Fruit fly (Drosophila melanogaster) whole organism, embryonic: Measurements from ENCODE around the gene Rpn12.

Experiments used
- Aef1 ChIP-seq: fragments of 200-800 bp; sonication (Bioruptor generic); IDR thresholded peaks from 3 replicates; pipeline ENCODE4 v1.3.6; 2022; ENCODE audit warnings: missing biosample characterization, missing genetic modification characterization
- Awh ChIP-seq: fragments of 200-800 bp; sonication (Bioruptor generic); IDR thresholded peaks from 2 replicates; pipeline ENCODE4, ENCODE4 v1.3.6; 2022; ENCODE audit warnings: missing biosample characterization, missing genetic modification characterization
- CG10321 ChIP-seq: fragments of 200-800 bp; sonication (Bioruptor generic); IDR thresholded peaks from 2 replicates; pipeline ENCODE4 v1.3.6; 2022; ENCODE audit warnings: missing biosample characterization, missing genetic modification characterization
- CG11504 ChIP-seq: fragments of 200-800 bp; sonication (Bioruptor generic); optimal IDR thresholded peaks from 3 replicates; lab custom pipeline; 2019; ENCODE audit warnings: missing biosample characterization, mild to moderate bottlenecking, missing genetic modification characterization, moderate library complexity
- CG12104 ChIP-seq: fragments of 200-800 bp; sonication (Bioruptor generic); optimal IDR thresholded peaks from 3 replicates; lab custom pipeline; 2016; ENCODE audit warnings: missing biosample characterization, missing genetic modification characterization
- CG12219 ChIP-seq: fragments of 200-800 bp; sonication (Bioruptor generic); optimal IDR thresholded peaks from 3 replicates; lab custom pipeline; 2018; ENCODE audit warnings: missing biosample characterization, mild to moderate bottlenecking, missing genetic modification characterization
- CG14860 ChIP-seq: fragments of 200-800 bp; sonication (Bioruptor generic); IDR thresholded peaks from 3 replicates; pipeline ENCODE4 v1.3.6; 2022; ENCODE audit warnings: missing biosample characterization, missing genetic modification characterization; ENCODE audit not compliant: partially characterized antibody
- CG15269 ChIP-seq: fragments of 200-800 bp; sonication (Bioruptor generic); optimal IDR thresholded peaks from 2 replicates; lab custom pipeline; 2018; ENCODE audit warnings: missing biosample characterization, mild to moderate bottlenecking, missing genetic modification characterization, moderate library complexity
- CG16815 ChIP-seq: fragments of 200-800 bp; sonication (Bioruptor generic); optimal IDR thresholded peaks from 3 replicates; lab custom pipeline; 2017; ENCODE audit warnings: missing biosample characterization, mild to moderate bottlenecking, missing genetic modification characterization
- CG17328 ChIP-seq: fragments of 200-800 bp; sonication (Bioruptor generic); IDR thresholded peaks from 2 replicates; pipeline ENCODE4 v1.3.6; 2022; ENCODE audit warnings: missing biosample characterization, missing genetic modification characterization
- CG17912 ChIP-seq: fragments of 200-800 bp; sonication (Bioruptor generic); optimal IDR thresholded peaks from 2 replicates; lab custom pipeline; 2018; ENCODE audit warnings: missing biosample characterization, mild to moderate bottlenecking, missing genetic modification characterization
- CG18262 ChIP-seq: fragments of 200-800 bp; optimal IDR thresholded peaks from 3 replicates; lab custom pipeline; 2019; ENCODE audit warnings: missing biosample characterization, mild to moderate bottlenecking, missing genetic modification characterization, moderate library complexity
- CG2678 ChIP-seq: fragments of 200-800 bp; sonication (Bioruptor generic); optimal IDR thresholded peaks from 3 replicates; lab custom pipeline; 2019; ENCODE audit warnings: missing biosample characterization, mild to moderate bottlenecking, missing genetic modification characterization, moderate library complexity
- CG3838 ChIP-seq: fragments of 200-800 bp; sonication (Bioruptor generic); optimal IDR thresholded peaks from 3 replicates; lab custom pipeline; 2016; ENCODE audit warnings: missing biosample characterization, missing genetic modification characterization
- CG4404 ChIP-seq: fragments of 200-800 bp; sonication (Bioruptor generic); IDR thresholded peaks from 2 replicates; pipeline ENCODE4 v1.3.6; 2022; ENCODE audit warnings: missing biosample characterization, missing genetic modification characterization
- CG4424 ChIP-seq: fragments of 200-800 bp; sonication (Bioruptor generic); optimal IDR thresholded peaks from 3 replicates; lab custom pipeline; 2016; ENCODE audit warnings: missing biosample characterization, missing genetic modification characterization
- CG6689 ChIP-seq: fragments of 200-800 bp; sonication (Bioruptor generic); IDR thresholded peaks from 2 replicates; pipeline ENCODE4 v1.3.6; 2022; ENCODE audit warnings: missing biosample characterization, missing genetic modification characterization
- CG8924 ChIP-seq: fragments of 200-800 bp; optimal IDR thresholded peaks from 3 replicates; lab custom pipeline; 2019; ENCODE audit warnings: missing biosample characterization, mild to moderate bottlenecking, missing genetic modification characterization, moderate library complexity
- CG9215 ChIP-seq: fragments of 200-800 bp; sonication (Bioruptor generic); IDR thresholded peaks from 2 replicates; pipeline ENCODE4 v1.3.6; 2022; ENCODE audit warnings: missing biosample characterization, missing genetic modification characterization
- Elba2 ChIP-seq: fragments of 200-800 bp; sonication (Bioruptor generic); optimal IDR thresholded peaks from 3 replicates; lab custom pipeline; 2016; ENCODE audit warnings: missing biosample characterization, missing genetic modification characterization
- Fer3 ChIP-seq: fragments of 200-800 bp; sonication (Bioruptor generic); optimal IDR thresholded peaks from 2 replicates; lab custom pipeline; 2018; ENCODE audit warnings: missing biosample characterization, mild to moderate bottlenecking, missing genetic modification characterization, moderate library complexity
- Gug ChIP-seq: fragments of 200-800 bp; sonication (Bioruptor generic); IDR thresholded peaks from 4 replicates; pipeline ENCODE4 v1.3.6; 2022; ENCODE audit warnings: missing biosample characterization, missing genetic modification characterization
- Mes4 ChIP-seq: fragments of 200-800 bp; sonication (Bioruptor generic); optimal IDR thresholded peaks from 2 replicates; lab custom pipeline; 2016; ENCODE audit warnings: missing biosample characterization, missing genetic modification characterization
- NC2β ChIP-seq: fragments of 200-800 bp; sonication (Bioruptor generic); optimal IDR thresholded peaks from 2 replicates; lab custom pipeline; 2016; ENCODE audit warnings: missing biosample characterization, missing genetic modification characterization
- Scr ChIP-seq: fragments of 200-800 bp; sonication (Bioruptor generic); IDR thresholded peaks from 2 replicates; pipeline ENCODE4 v1.3.6; 2022; ENCODE audit warnings: missing biosample characterization, missing genetic modification characterization; ENCODE audit not compliant: partially characterized antibody
- Sox100B ChIP-seq: fragments of 200-800 bp; sonication (Bioruptor generic); optimal IDR thresholded peaks from 3 replicates; lab custom pipeline; 2018; ENCODE audit warnings: missing biosample characterization, mild to moderate bottlenecking, missing genetic modification characterization
- Sox102F ChIP-seq: fragments of 200-800 bp; sonication (Bioruptor generic); optimal IDR thresholded peaks from 2 replicates; lab custom pipeline; 2018; ENCODE audit warnings: missing biosample characterization, mild to moderate bottlenecking, missing genetic modification characterization, moderate library complexity
- Sry-δ ChIP-seq: fragments of 200-800 bp; sonication (Bioruptor generic); optimal IDR thresholded peaks from 2 replicates; lab custom pipeline; 2016; ENCODE audit warnings: missing biosample characterization, missing genetic modification characterization
- bbx ChIP-seq: fragments of 200-800 bp; sonication (Bioruptor generic); IDR thresholded peaks from 2 replicates; pipeline ENCODE4 v1.3.6; 2022; ENCODE audit warnings: missing biosample characterization, missing genetic modification characterization; ENCODE audit not compliant: partially characterized antibody
- bigmax ChIP-seq: fragments of 200-800 bp; sonication (Bioruptor generic); optimal IDR thresholded peaks from 2 replicates; lab custom pipeline; 2018; ENCODE audit warnings: missing biosample characterization, mild to moderate bottlenecking, missing genetic modification characterization
- cad ChIP-seq: fragments of >200 bp; optimal IDR thresholded peaks from 2 replicates; lab custom pipeline; 2017; ENCODE audit warnings: missing biosample characterization, missing genetic modification characterization
- caup ChIP-seq: fragments of 200-800 bp; sonication (Bioruptor generic); optimal IDR thresholded peaks from 3 replicates; lab custom pipeline; 2017; ENCODE audit warnings: missing biosample characterization, mild to moderate bottlenecking, missing genetic modification characterization, moderate library complexity; ENCODE audit not compliant: severe bottlenecking
- dysf ChIP-seq: fragments of 200-800 bp; sonication (Bioruptor generic); IDR thresholded peaks from 3 replicates; pipeline ENCODE4 v1.3.6; 2022; ENCODE audit warnings: missing biosample characterization, missing genetic modification characterization
- emc ChIP-seq: fragments of 200-800 bp; sonication (Bioruptor generic); optimal IDR thresholded peaks from 2 replicates; lab custom pipeline; 2016; ENCODE audit warnings: missing biosample characterization, missing genetic modification characterization
- ewg ChIP-seq: fragments of 200-800 bp; sonication (Bioruptor generic); optimal IDR thresholded peaks from 3 replicates; lab custom pipeline; 2017; ENCODE audit warnings: mild to moderate bottlenecking, missing biosample characterization, missing genetic modification reagents, missing genetic modification characterization
- fd102C ChIP-seq: fragments of 200-800 bp; sonication (Bioruptor generic); optimal IDR thresholded peaks from 2 replicates; lab custom pipeline; 2018; ENCODE audit warnings: missing biosample characterization, mild to moderate bottlenecking, missing genetic modification characterization, moderate library complexity
- fru ChIP-seq: fragments of >200 bp; optimal IDR thresholded peaks from 2 replicates; lab custom pipeline; 2017
- ftz-f1 ChIP-seq: fragments of 200-800 bp; sonication (Bioruptor generic); optimal IDR thresholded peaks from 2 replicates; lab custom pipeline; 2016; ENCODE audit warnings: missing biosample characterization, missing genetic modification characterization
- gro ChIP-seq: fragments of 200-800 bp; sonication (Bioruptor generic); optimal IDR thresholded peaks from 2 replicates; lab custom pipeline; 2016; ENCODE audit warnings: missing biosample characterization, missing genetic modification characterization
- lov ChIP-seq, 2 experiments: fragments of 200-800 bp in 1 of 2; fragments of >200 bp in 1 of 2; sonication (Bioruptor generic) in 1 of 2; IDR thresholded peaks in 1 of 2; optimal IDR thresholded peaks in 1 of 2; 2 replicates in 1 of 2; 3 replicates in 1 of 2; pipeline versions ENCODE4 v1.3.6 to Lab custom; 2017 to 2022; ENCODE audit warnings: missing biosample characterization in 1 of 2, missing genetic modification characterization in 1 of 2
- nmo ChIP-seq: fragments of 200-800 bp; sonication (Bioruptor generic); optimal IDR thresholded peaks from 2 replicates; lab custom pipeline; 2018; ENCODE audit warnings: missing biosample characterization, mild to moderate bottlenecking, missing genetic modification characterization, moderate library complexity
- nom ChIP-seq: fragments of 200-800 bp; sonication (Bioruptor generic); optimal IDR thresholded peaks from 2 replicates; lab custom pipeline; 2017; ENCODE audit warnings: missing biosample characterization, missing genetic modification characterization, mild to moderate bottlenecking, moderate library complexity, missing genetic modification reagents
- org-1 ChIP-seq: fragments of 200-800 bp; sonication (Bioruptor generic); optimal IDR thresholded peaks from 2 replicates; lab custom pipeline; 2017; ENCODE audit warnings: missing biosample characterization, missing genetic modification characterization
- prd ChIP-seq, 3 experiments: fragments of >200 bp in 2 of 3; fragments of 200-800 bp in 1 of 3; sonication (Bioruptor generic) in 1 of 3; optimal IDR thresholded peaks in 2 of 3; IDR thresholded peaks in 1 of 3; 2 replicates in 2 of 3; 3 replicates in 1 of 3; pipeline versions ENCODE4 v1.3.6 to Lab custom; 2017 to 2022; ENCODE audit warnings: missing biosample characterization in 1 of 3, missing genetic modification characterization in 1 of 3
- run ChIP-seq: fragments of 200-800 bp; sonication (Bioruptor generic); optimal IDR thresholded peaks from 3 replicates; lab custom pipeline; 2018; ENCODE audit warnings: missing biosample characterization, mild to moderate bottlenecking, missing genetic modification characterization
- sna ChIP-seq: fragments of 200-800 bp; sonication (Bioruptor generic); IDR thresholded peaks from 2 replicates; pipeline ENCODE4 v1.3.6; 2022; ENCODE audit warnings: missing biosample characterization, missing genetic modification characterization; ENCODE audit not compliant: partially characterized antibody
- tap ChIP-seq: fragments of 200-800 bp; optimal IDR thresholded peaks from 3 replicates; lab custom pipeline; 2019; ENCODE audit warnings: missing biosample characterization, mild to moderate bottlenecking, missing genetic modification characterization, moderate library complexity
- wdn ChIP-seq: fragments of 200-800 bp; sonication (Bioruptor generic); IDR thresholded peaks from 2 replicates; pipeline ENCODE4 v1.3.6; 2022; ENCODE audit warnings: missing biosample characterization, missing genetic modification characterization
- yki ChIP-seq: fragments of >200 bp; optimal IDR thresholded peaks from 3 replicates; lab custom pipeline; 2018

The Rpn12 gene

dm6 chr3L:16587994-16588622 is 5.3 kb downstream of the Rpn12 start (continued):
- TF ChIP-seq Aef1 (GFP tag; lab: Robert Waterston, UW) (peak; percentile 49; the same call in 1 of the 3 replicates), sna (GFP tag; lab: Robert Waterston, UW) (peak; percentile 96), Sry-δ (GFP tag; lab: Kevin White, UChicago) (peak; percentile 98), emc (peak; percentile 44), CG3838 (GFP tag; lab: Kevin White, UChicago) (no peak), CG9215 (GFP tag; lab: Robert Waterston, UW) (peak; percentile 58; the same call in 1 of the 2 replicates), CG4404 (GFP tag; lab: Robert Waterston, UW) (no peak), Mes4 (GFP tag; lab: Kevin White, UChicago) (peak; percentile 10), caup (GFP tag; lab: Kevin White, UChicago) (no peak), CG17328 (GFP tag; lab: Robert Waterston, UW) (peak; percentile 62), yki (lab: Kevin White, UChicago) (peak; percentile 94), CG11504 (no peak), CG14860 (GFP tag; lab: Robert Waterston, UW) (peak; percentile 91), Elba2 (GFP tag; lab: Kevin White, UChicago) (peak; percentile 54), bbx (peak; percentile 83), CG12219 (GFP tag; lab: Kevin White, UChicago) (no peak), wdn (GFP tag; lab: Robert Waterston, UW) (no peak; the same call in 1 of the 2 replicates), prd (optimal IDR thresholded peaks at IDR 0.05; lab: Kevin White, UChicago) (no peak), prd (GFP tag; IDR thresholded peaks at IDR 0.05; lab: Robert Waterston, UW) (peak; percentile 52; the same call in 2 of the 3 replicates), gro (GFP tag; lab: Kevin White, UChicago) (peak; percentile 69), CG12104 (no peak), CG6689 (peak; percentile 99), fd102C (GFP tag; lab: Kevin White, UChicago) (no peak), dysf (peak; percentile 62; the same call in 1 of the 3 replicates), tap (tag; lab: Kevin White, UChicago) (peak; percentile 38), NC2β (GFP tag; lab: Kevin White, UChicago) (peak; percentile 11), CG4424 (GFP tag; lab: Kevin White, UChicago) (peak; percentile 16), cad (no peak), ftz-f1 (GFP tag; lab: Kevin White, UChicago) (peak; percentile 64), Gug (GFP tag; lab: Robert Waterston, UW) (peak; percentile 66), nmo (GFP tag; lab: Kevin White, UChicago) (peak; percentile 83), CG8924 (peak; percentile 72), lov (optimal IDR thresholded peaks at IDR 0.05; lab: Kevin White, UChicago) (no peak), lov (GFP tag; IDR thresholded peaks at IDR 0.05; lab: Robert Waterston, UW) (0 out of 3 replicates have a peak, but pooled peaks have one; percentile 42), Scr (peak; percentile 97), run (no peak), ewg (peak; percentile 68), CG16815 (GFP tag; lab: Kevin White, UChicago) (peak; percentile 30), CG18262 (tag; lab: Kevin White, UChicago) (peak; percentile 62), bigmax (GFP tag; lab: Kevin White, UChicago) (no peak), CG2678 (peak; percentile 70), fru (lab: Kevin White, UChicago) (no peak), Awh (GFP tag; lab: Robert Waterston, UW) (peak; percentile 22; the same call in 1 of the 2 replicates), Sox100B (GFP tag; lab: Kevin White, UChicago) (no peak), CG15269 (no peak), nom (GFP tag; lab: Kevin White, UChicago) (peak; percentile 99), Fer3 (peak; percentile 62), Sox102F (GFP tag; lab: Kevin White, UChicago) (no peak), CG17912 (GFP tag; lab: Kevin White, UChicago) (peak; percentile 50), CG10321 (GFP tag; lab: Robert Waterston, UW) (no peak), org-1 (no peak)
